Worm (Caenorhabditis elegans) whole organism, L4/young adult: ENCODE data around the gene C14C6.6.

Experiments
- W03F9.2 ChIP-seq: fragments of 150-350 bp; optimal IDR thresholded peaks from 2 replicates; lab custom pipeline; 2014; ENCODE audit warnings: missing biosample characterization, missing genetic modification characterization
- dao-5 ChIP-seq: sonication (generic microtip); optimal IDR thresholded peaks from 2 replicates; lab custom pipeline; 2016; ENCODE audit warnings: missing genotype, missing genetic modification characterization, moderate library complexity, missing compliant biosample characterization
- him-1 ChIP-seq: sonication (generic microtip); optimal IDR thresholded peaks from 2 replicates; lab custom pipeline; 2016; ENCODE audit warnings: missing genotype, missing genetic modification reagents, missing genetic modification characterization, missing compliant biosample characterization

DNA sequence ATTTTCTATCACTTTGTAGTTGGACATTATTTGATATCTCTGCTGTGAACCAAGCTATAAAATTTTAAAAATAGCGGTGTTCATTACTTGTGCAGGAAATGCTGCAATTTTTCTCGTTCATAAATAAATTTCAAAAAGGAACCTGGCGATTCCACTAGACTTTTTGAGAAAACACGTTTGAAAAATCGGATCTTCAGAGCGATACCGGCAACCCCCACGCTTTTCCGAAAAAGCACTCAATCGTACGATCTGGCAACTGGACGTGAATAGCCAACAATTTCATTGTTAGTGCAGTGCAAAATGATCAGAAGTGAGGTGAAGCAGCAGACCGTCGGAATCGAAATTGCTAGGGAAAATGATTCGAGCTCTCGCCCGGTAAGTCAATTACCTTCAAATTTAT is 33.7 kb upstream of the C14C6.6 start, which contains the start of gene nstp-7:
- TF ChIP-seq dao-5 (tag; lab: Kevin White, UChicago) (no peak), him-1 (tag; lab: Kevin White, UChicago) (no peak), W03F9.2 (tag; lab: Kevin White, UChicago) (no peak)
